Worm (Caenorhabditis elegans): ENCODE measurements around the gene unc-16.

DNA sequence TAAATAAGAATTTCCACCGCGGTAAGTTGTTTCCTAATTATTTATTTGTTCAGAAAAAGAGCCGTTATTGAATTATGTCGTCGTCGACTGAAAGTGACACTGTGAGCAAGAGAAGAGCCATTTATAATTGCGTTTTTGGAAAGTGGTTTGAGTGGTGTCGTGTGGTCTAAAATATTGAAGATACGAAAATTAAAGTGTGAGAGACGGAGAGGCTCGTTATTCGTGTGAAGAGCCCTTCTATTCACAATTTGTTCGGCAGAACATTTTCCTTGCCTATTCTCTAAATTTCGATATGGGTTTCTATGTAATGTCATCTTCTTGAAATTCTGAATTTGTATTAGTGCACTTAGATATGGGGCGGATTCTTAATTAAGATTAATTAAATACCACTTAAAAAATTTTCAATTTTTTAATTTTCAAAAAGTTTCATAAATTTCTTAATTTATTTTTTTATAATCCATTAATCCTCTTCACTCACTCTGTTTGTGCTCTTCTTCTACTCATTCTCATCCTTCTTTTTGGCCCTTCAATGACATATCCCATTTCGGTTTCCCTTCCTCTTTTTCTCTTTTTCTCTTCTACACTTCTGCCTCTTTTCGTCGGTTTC lies 36.2 kb upstream of the unc-16 start:
- TF ChIP-seq ceh-40 (GFP tag; IDR thresholded peaks at IDR 0.05) = 0 out of 2 replicates have a peak, but pooled peaks have one; percentile 9
- TF ChIP-seq cebp-1 (GFP tag; IDR thresholded peaks at IDR 0.05) = no peak
- peak; percentile 45 for TF ChIP-seq cebp-1 (tag; optimal IDR thresholded peaks at IDR 0.05)
- no peak for TF ChIP-seq Y67H2A.10 (GFP tag; conservative IDR thresholded peaks at IDR 0.05)
- no peak for TF ChIP-seq pha-4 (tag; optimal IDR thresholded peaks at IDR 0.05)
- TF ChIP-seq let-607 (tag; optimal IDR thresholded peaks at IDR 0.05) = peak in 1 of 2 experiments; percentile 17

Data from whole organism, young adult.